Worm (Caenorhabditis elegans): ENCODE data around the gene snf-3.
A peak's percentile ranks its signal among the peaks of the same experiment; 100 is the strongest.
"Not testable (repeated sequence)": the region's sequence is repeated elsewhere in the genome, so short reads cannot be mapped to it uniquely, and the experiment has no call there.

The snf-3 gene

DNA sequence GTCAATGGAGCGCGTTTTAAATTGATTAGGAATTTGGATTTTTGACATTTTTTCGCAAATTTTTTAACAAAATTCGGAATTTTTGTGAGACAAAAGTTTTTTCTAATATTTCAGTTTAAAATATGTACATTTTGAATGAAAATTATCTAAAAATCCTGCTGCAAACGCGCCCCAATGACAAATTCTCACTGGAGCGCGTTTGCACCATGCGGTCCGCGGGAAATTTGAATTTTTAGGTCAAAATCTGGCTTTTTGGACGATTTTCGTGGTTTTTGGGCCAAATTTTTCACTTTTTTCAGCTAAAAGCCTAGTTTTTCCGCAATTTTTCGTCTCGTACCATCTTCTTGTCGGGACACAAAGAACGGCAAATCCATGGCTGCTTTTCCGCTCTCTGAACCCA, 40.9 kb downstream of the snf-3 start:
- no peak for TF ChIP-seq lin-13 (GFP tag; optimal IDR thresholded peaks at IDR 0.05)
- TF ChIP-seq nhr-11 (tag; optimal IDR thresholded peaks at IDR 0.05), result no peak
- TF ChIP-seq nhr-77 (tag; optimal IDR thresholded peaks at IDR 0.05), result no peak
- no peak for TF ChIP-seq nhr-6 (tag; optimal IDR thresholded peaks at IDR 0.05)
- TF ChIP-seq R02D3.7 (tag; optimal IDR thresholded peaks at IDR 0.05), result no peak
- TF ChIP-seq ceh-82 (tag; optimal IDR thresholded peaks at IDR 0.05), result no peak
- TF ChIP-seq ama-1 (optimal IDR thresholded peaks at IDR 0.05), result no peak
- no peak for TF ChIP-seq F13H6.1 (tag; optimal IDR thresholded peaks at IDR 0.05)
- TF ChIP-seq nhr-21 (tag; optimal IDR thresholded peaks at IDR 0.05), result no peak
- no peak for TF ChIP-seq gmeb-1 (tag; optimal IDR thresholded peaks at IDR 0.05)
- no peak for TF ChIP-seq ceh-16 (tag; optimal IDR thresholded peaks at IDR 0.05)
- no peak for TF ChIP-seq ztf-11 (tag; optimal IDR thresholded peaks at IDR 0.05)
- TF ChIP-seq egl-27 (tag; optimal IDR thresholded peaks at IDR 0.05), result no peak
- no peak for TF ChIP-seq unc-62 (GFP tag; optimal IDR thresholded peaks at IDR 0.05)

DNA sequence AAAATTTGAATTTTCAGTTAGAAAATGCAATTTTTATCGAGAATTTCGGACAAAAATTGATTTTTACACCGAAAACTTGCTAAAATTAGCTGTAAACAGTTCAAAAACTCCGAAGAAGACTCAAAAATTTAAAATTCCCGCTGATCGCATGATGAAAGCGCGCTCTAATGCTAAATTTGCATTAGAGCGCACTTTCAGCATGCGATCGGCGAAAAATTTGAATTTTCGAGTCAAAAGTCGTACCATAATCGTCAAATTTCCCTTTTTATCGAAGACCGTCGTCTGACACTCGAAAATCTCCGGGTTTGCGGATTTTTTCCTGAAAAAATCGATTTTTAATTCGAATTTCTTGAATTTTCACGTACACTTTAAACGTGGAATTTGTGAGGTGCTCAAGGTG, 41.5 kb downstream of the snf-3 start:
- TF ChIP-seq ceh-16 (tag; optimal IDR thresholded peaks at IDR 0.05), result no peak
- TF ChIP-seq mdl-1 (tag; optimal IDR thresholded peaks at IDR 0.05), result no peak

DNA sequence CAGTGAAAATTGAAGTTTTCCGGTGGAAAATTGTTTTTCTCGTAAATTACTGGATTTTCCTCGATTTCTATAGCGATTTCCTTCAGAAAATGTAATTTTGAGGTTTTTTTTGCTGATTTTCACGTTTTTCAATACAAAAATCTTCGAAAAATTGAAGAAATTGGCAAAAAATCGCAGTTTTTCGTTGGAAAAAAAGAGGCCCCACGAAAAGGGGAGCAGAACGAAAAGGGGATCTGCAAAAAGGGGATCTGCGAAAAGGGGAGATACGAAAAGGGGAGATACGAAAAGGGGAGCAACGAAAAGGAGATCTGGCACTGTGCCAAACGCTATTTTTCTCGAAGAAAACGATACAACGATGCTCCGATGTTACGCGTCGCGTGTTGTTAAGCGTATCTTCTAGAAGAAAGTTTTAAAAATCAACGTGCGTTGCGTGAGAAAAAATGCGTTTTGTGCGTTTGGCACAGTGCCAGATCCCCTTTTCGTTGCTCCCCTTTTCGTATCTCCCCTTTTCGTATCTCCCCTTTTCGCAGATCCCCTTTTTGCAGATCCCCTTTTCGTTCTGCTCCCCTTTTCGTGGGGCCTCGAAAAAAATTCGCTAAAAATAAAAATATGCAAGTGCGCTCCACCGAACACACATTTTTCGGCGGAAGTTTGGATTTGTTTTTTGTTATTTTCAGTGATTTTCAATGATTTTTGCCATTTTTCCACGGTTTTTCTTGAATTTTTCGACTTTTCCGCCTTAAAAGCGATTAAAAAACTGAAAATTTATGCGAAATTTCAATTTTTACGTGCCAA, 42.7 kb downstream of the snf-3 start:
- TF ChIP-seq lsy-2 (tag; optimal IDR thresholded peaks at IDR 0.05), result peak in 1 of 2 experiments; percentile 21
- TF ChIP-seq unc-55 (GFP tag; optimal IDR thresholded peaks at IDR 0.05), result peak; percentile 53
- TF ChIP-seq sma-9 (GFP tag; optimal IDR thresholded peaks at IDR 0.05), result peak; percentile 20
- not testable (repeated sequence) for TF ChIP-seq sma-9 (tag; optimal IDR thresholded peaks at IDR 0.05)
- TF ChIP-seq C34F6.9 (tag; optimal IDR thresholded peaks at IDR 0.05), result peak; percentile 20
- peak; percentile 74 for TF ChIP-seq sma-3 (GFP tag; optimal IDR thresholded peaks at IDR 0.05)
- peak; percentile 38 for TF ChIP-seq lin-13 (GFP tag; optimal IDR thresholded peaks at IDR 0.05)
- TF ChIP-seq gmeb-1 (tag; optimal IDR thresholded peaks at IDR 0.05), result peak; percentile 71
- peak; percentile 0 for TF ChIP-seq nhr-129 (tag; optimal IDR thresholded peaks at IDR 0.05)
- peak; percentile 23 for TF ChIP-seq nhr-21 (tag; optimal IDR thresholded peaks at IDR 0.05)
- peak; percentile 60 for TF ChIP-seq F13H6.1 (tag; optimal IDR thresholded peaks at IDR 0.05)

DNA sequence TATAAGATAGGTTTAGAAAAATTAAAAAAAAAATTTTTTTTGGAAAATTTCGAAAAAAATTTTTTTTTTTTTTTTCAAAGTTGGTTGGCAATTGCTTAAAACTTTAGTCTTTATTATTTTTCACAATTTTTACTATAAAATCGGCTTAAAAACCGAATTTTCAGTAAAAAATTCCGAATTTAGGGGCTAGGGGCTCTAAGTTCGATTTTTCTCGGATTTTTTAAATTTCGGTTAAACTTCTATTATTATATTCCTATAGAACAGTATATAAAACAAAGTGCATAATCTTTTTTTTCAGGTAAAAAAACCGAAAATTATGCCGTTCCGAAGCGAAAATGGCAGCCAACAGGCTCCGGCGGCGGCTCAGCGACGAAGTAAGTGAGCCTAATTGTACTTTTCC, 44.7 kb downstream of the snf-3 start, which contains the start of gene pod-2:
Gene pod-2 (plus strand): TSS at position 301 of the 400 bp plus-strand sequence.
- TF ChIP-seq fos-1 (tag; optimal IDR thresholded peaks at IDR 0.05) (no peak), nhr-11 (tag; optimal IDR thresholded peaks at IDR 0.05) (no peak), sma-9 (GFP tag; optimal IDR thresholded peaks at IDR 0.05) (no peak), sma-9 (tag; optimal IDR thresholded peaks at IDR 0.05) (no peak), unc-55 (GFP tag; optimal IDR thresholded peaks at IDR 0.05) (no peak), unc-39 (tag; optimal IDR thresholded peaks at IDR 0.05) (no peak), nhr-25 (tag; optimal IDR thresholded peaks at IDR 0.05) (no peak), ama-1 (optimal IDR thresholded peaks at IDR 0.05) (no peak), ztf-4 (tag; optimal IDR thresholded peaks at IDR 0.05) (no peak), sma-3 (GFP tag; optimal IDR thresholded peaks at IDR 0.05) (no peak), skn-1 (tag; optimal IDR thresholded peaks at IDR 0.05) (no peak), sem-4 (tag; optimal IDR thresholded peaks at IDR 0.05) (no peak), ztf-1 (GFP tag; conservative IDR thresholded peaks at IDR 0.05) (no peak), gmeb-1 (tag; optimal IDR thresholded peaks at IDR 0.05) (no peak), alr-1 (tag; optimal IDR thresholded peaks at IDR 0.05) (no peak)

DNA sequence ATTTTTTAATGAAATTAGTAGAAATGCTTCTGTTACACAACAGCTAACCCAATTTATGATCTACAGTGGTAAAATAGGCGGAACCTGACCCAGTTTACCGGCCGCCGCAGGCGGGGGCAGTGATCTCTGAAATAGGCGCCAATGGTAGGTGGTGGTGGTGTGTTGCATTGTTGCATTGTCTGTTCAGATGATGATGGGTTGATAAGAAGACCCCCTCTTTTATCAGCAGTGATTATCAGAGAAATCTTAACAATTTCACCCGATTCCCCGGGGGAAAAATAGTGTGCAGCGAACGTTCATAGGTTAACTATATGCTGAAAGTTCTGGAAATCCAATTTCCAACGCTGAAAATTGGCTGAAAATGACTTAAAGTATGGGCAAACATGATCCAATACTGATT, 46.8 kb downstream of the snf-3 start:
- TF ChIP-seq nhr-11 (tag; optimal IDR thresholded peaks at IDR 0.05) (no peak), fos-1 (tag; optimal IDR thresholded peaks at IDR 0.05) (peak; percentile 60), nhr-21 (tag; optimal IDR thresholded peaks at IDR 0.05) (no peak), sma-9 (GFP tag; optimal IDR thresholded peaks at IDR 0.05) (peak; percentile 42), sma-9 (tag; optimal IDR thresholded peaks at IDR 0.05) (no peak), Y55F3AM.14 (GFP tag; optimal IDR thresholded peaks at IDR 0.05) (no peak), crh-2 (tag; optimal IDR thresholded peaks at IDR 0.05) (peak; percentile 4), elt-3 (tag; optimal IDR thresholded peaks at IDR 0.05) (no peak), R02D3.7 (tag; optimal IDR thresholded peaks at IDR 0.05) (no peak)
